Fruit fly (Drosophila melanogaster): ENCODE results near the gene CG7183.
A peak's percentile ranks its signal among the peaks of the same experiment; 100 is the strongest.

The CG7183 gene

dm6 chr3R:18260016-18260415 is 39.5 kb upstream of the CG7183 start:
- TF ChIP-seq Mnt (GFP tag; optimal IDR thresholded peaks at IDR 0.05) (no peak), CG12768 (GFP tag; optimal IDR thresholded peaks at IDR 0.05) (no peak), toe (GFP tag; optimal IDR thresholded peaks at IDR 0.05) (no peak), CG33017 (tag; optimal IDR thresholded peaks at IDR 0.05) (no peak), CG1620 (GFP tag; optimal IDR thresholded peaks at IDR 0.05) (no peak), bab1 (GFP tag; optimal IDR thresholded peaks at IDR 0.05) (no peak), pad (GFP tag; optimal IDR thresholded peaks at IDR 0.05) (no peak), cnc (optimal IDR thresholded peaks at IDR 0.05) (no peak), ovo (GFP tag; optimal IDR thresholded peaks at IDR 0.05) (no peak), cic (GFP tag; optimal IDR thresholded peaks at IDR 0.05) (no peak), Clk (GFP tag; optimal IDR thresholded peaks at IDR 0.05) (no peak), Crg-1 (GFP tag; optimal IDR thresholded peaks at IDR 0.05) (no peak), CG5204 (GFP tag; optimal IDR thresholded peaks at IDR 0.05) (no peak), kay (GFP tag; ENCODE audit: borderline replicate concordance) (no peak), tj (GFP tag; optimal IDR thresholded peaks at IDR 0.05) (no peak), CG14711 (tag; optimal IDR thresholded peaks at IDR 0.05) (no peak), Hr96 (GFP tag; optimal IDR thresholded peaks at IDR 0.05) (no peak), CG7045 (GFP tag; optimal IDR thresholded peaks at IDR 0.05) (no peak), CG7101 (tag; optimal IDR thresholded peaks at IDR 0.05) (no peak), CG11617 (GFP tag; optimal IDR thresholded peaks at IDR 0.05) (no peak)

dm6 chr3R:18255281-18255680 is 34.8 kb upstream of the CG7183 start, which contains the start of the genes Ada2a, Polr2D, Tgs1 and moi:
Ada2a (minus strand) TSS chr3R:18255487.
Polr2D (minus strand) TSS chr3R:18255487.
Tgs1 (plus strand) TSS chr3R:18255530.
moi (plus strand) TSS chr3R:18255530.
- TF ChIP-seq CG1620 (GFP tag; optimal IDR thresholded peaks at IDR 0.05) (no peak), Mnt (GFP tag; optimal IDR thresholded peaks at IDR 0.05) (peak; percentile 21), bab1 (GFP tag; optimal IDR thresholded peaks at IDR 0.05) (peak; percentile 57)

- TF ChIP-seq CG7101 (tag; optimal IDR thresholded peaks at IDR 0.05) (no peak), CG11617 (GFP tag; optimal IDR thresholded peaks at IDR 0.05) (no peak), bab1 (GFP tag; optimal IDR thresholded peaks at IDR 0.05) (peak; percentile 45), CG5204 (GFP tag; optimal IDR thresholded peaks at IDR 0.05) (no peak), kay (GFP tag; ENCODE audit: borderline replicate concordance) (no peak), CG1620 (GFP tag; optimal IDR thresholded peaks at IDR 0.05) (no peak)
Measured at dm6 chr3R:18252578-18252977, 32.1 kb upstream of the CG7183 start, which contains the start of gene CG12320. CG12320 (minus strand) TSS chr3R:18252734.

- TF ChIP-seq CG7101 (tag; optimal IDR thresholded peaks at IDR 0.05) = no peak
- no peak for TF ChIP-seq CG5204 (GFP tag; optimal IDR thresholded peaks at IDR 0.05)
- TF ChIP-seq cnc (optimal IDR thresholded peaks at IDR 0.05) = no peak
- TF ChIP-seq Mnt (GFP tag; optimal IDR thresholded peaks at IDR 0.05) = no peak
- no peak for TF ChIP-seq toe (GFP tag; optimal IDR thresholded peaks at IDR 0.05)
- TF ChIP-seq bab1 (GFP tag; optimal IDR thresholded peaks at IDR 0.05) = no peak
- TF ChIP-seq pad (GFP tag; optimal IDR thresholded peaks at IDR 0.05) = no peak
- no peak for TF ChIP-seq cic (GFP tag; optimal IDR thresholded peaks at IDR 0.05)
- TF ChIP-seq CG14711 (tag; optimal IDR thresholded peaks at IDR 0.05) = no peak
- TF ChIP-seq kay (GFP tag; ENCODE audit: borderline replicate concordance) = no peak
- no peak for TF ChIP-seq CG1620 (GFP tag; optimal IDR thresholded peaks at IDR 0.05)
- TF ChIP-seq ovo (GFP tag; optimal IDR thresholded peaks at IDR 0.05) = no peak
- TF ChIP-seq Crg-1 (GFP tag; optimal IDR thresholded peaks at IDR 0.05) = no peak
- no peak for TF ChIP-seq CG33017 (tag; optimal IDR thresholded peaks at IDR 0.05)
Measured at dm6 chr3R:18251876-18252275, 31.4 kb upstream of the CG7183 start.

dm6 chr3R:18250815-18251214 is 30.3 kb upstream of the CG7183 start, which contains the start of gene CG18598:
CG18598 (plus strand) TSS chr3R:18251115.
- TF ChIP-seq tj (GFP tag; optimal IDR thresholded peaks at IDR 0.05) (peak; percentile 26), Mnt (GFP tag; optimal IDR thresholded peaks at IDR 0.05) (no peak), kay (GFP tag; ENCODE audit: borderline replicate concordance) (no peak), CG7045 (GFP tag; optimal IDR thresholded peaks at IDR 0.05) (no peak), Clk (GFP tag; optimal IDR thresholded peaks at IDR 0.05) (no peak), bab1 (GFP tag; optimal IDR thresholded peaks at IDR 0.05) (no peak), CG33017 (tag; optimal IDR thresholded peaks at IDR 0.05) (no peak), cnc (optimal IDR thresholded peaks at IDR 0.05) (no peak)

dm6 chr3R:18249268-18249667 is 28.8 kb upstream of the CG7183 start:
- TF ChIP-seq pad (GFP tag; optimal IDR thresholded peaks at IDR 0.05) (peak; percentile 19), tj (GFP tag; optimal IDR thresholded peaks at IDR 0.05) (peak; percentile 46), ovo (GFP tag; optimal IDR thresholded peaks at IDR 0.05) (peak; percentile 43), CG5204 (GFP tag; optimal IDR thresholded peaks at IDR 0.05) (no peak)

- TF ChIP-seq cnc (optimal IDR thresholded peaks at IDR 0.05) (peak in 1 of 2 experiments; percentile 83), CG12768 (GFP tag; optimal IDR thresholded peaks at IDR 0.05) (peak; percentile 68), bab1 (GFP tag; optimal IDR thresholded peaks at IDR 0.05) (peak; percentile 19), cic (GFP tag; optimal IDR thresholded peaks at IDR 0.05) (peak; percentile 84), pad (GFP tag; optimal IDR thresholded peaks at IDR 0.05) (no peak), Mnt (GFP tag; optimal IDR thresholded peaks at IDR 0.05) (no peak), tj (GFP tag; optimal IDR thresholded peaks at IDR 0.05) (peak; percentile 95)
Measured at dm6 chr3R:18246041-18246440, 25.5 kb upstream of the CG7183 start.

Data from whole organism, adult.